Worm (Caenorhabditis elegans): ENCODE results near the gene C06G4.4.

DNA sequence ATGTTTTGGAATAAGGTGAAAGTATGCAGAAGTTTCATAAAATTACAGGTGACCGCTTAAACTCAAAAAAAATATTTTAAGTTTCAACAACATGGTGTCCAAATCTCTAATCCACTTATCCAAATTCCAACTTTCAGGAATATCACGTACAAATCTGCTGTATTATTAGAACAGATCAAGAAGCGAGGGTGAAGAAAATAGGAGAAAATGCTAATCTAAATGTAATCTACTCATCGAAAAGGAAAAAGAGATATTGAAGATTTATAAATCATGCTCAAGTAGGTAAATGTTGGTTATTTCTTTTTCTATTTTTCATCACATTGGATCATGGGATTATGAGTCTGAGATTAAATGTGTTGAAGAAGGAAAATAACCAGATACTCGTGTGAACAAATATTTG lies 23.9 kb upstream of the C06G4.4 start:
- no peak for TF ChIP-seq W03F9.2 (tag; optimal IDR thresholded peaks at IDR 0.05)
- no peak for TF ChIP-seq him-1 (tag; optimal IDR thresholded peaks at IDR 0.05)
- no peak for TF ChIP-seq dao-5 (tag; optimal IDR thresholded peaks at IDR 0.05)

All from whole organism, L4/young adult.